Fruit fly (Drosophila melanogaster) whole organism, pupa: ENCODE measurements around the gene mRRF1.

Experiments used
- CG10348 ChIP-seq: fragments of 200-800 bp; sonication (Bioruptor generic); IDR thresholded peaks from 2 replicates; pipeline ENCODE4 v1.3.6; 2022; ENCODE audit warnings: missing biosample characterization, missing genetic modification characterization
- CG12605 ChIP-seq: fragments of 200-800 bp; sonication (Bioruptor generic); IDR thresholded peaks from 2 replicates; pipeline ENCODE4 v1.3.6; 2022; ENCODE audit warnings: missing biosample characterization, missing genetic modification characterization
- CG13204 ChIP-seq: fragments of 200-800 bp; sonication (Bioruptor generic); optimal IDR thresholded peaks from 2 replicates; lab custom pipeline; 2018; ENCODE audit warnings: missing biosample characterization, mild to moderate bottlenecking, missing genetic modification characterization, moderate library complexity
- CG15710 ChIP-seq: fragments of 200-800 bp; sonication (Bioruptor generic); optimal IDR thresholded peaks from 2 replicates; lab custom pipeline; 2018; ENCODE audit warnings: missing biosample characterization, mild to moderate bottlenecking, missing genetic modification characterization, moderate library complexity
- CG32121 ChIP-seq: fragments of 200-800 bp; sonication (Bioruptor generic); IDR thresholded peaks from 2 replicates; pipeline ENCODE4 v1.3.6; 2022; ENCODE audit warnings: missing biosample characterization, missing genetic modification characterization
- CG34367 ChIP-seq: fragments of 200-800 bp; sonication (Bioruptor generic); optimal IDR thresholded peaks from 2 replicates; lab custom pipeline; 2018; ENCODE audit warnings: missing biosample characterization, mild to moderate bottlenecking, missing genetic modification characterization
- CG4496 ChIP-seq: fragments of 200-800 bp; sonication (Bioruptor generic); IDR thresholded peaks from 3 replicates; pipeline ENCODE4 v1.3.6; 2022; ENCODE audit warnings: missing biosample characterization, missing genetic modification characterization
- CG8301 ChIP-seq: fragments of 200-800 bp; sonication (Bioruptor generic); optimal IDR thresholded peaks from 2 replicates; lab custom pipeline; 2018; ENCODE audit warnings: missing biosample characterization, mild to moderate bottlenecking, missing genetic modification characterization
- EcR ChIP-seq: fragments of 200-800 bp; sonication (Bioruptor generic); optimal IDR thresholded peaks from 3 replicates; lab custom pipeline; 2019; ENCODE audit warnings: missing biosample characterization, missing genetic modification characterization, mild to moderate bottlenecking, moderate library complexity, missing genetic modification reagents
- Ets98B ChIP-seq: fragments of 200-800 bp; sonication (Bioruptor generic); IDR thresholded peaks from 2 replicates; pipeline ENCODE4 v1.3.6; 2022; ENCODE audit warnings: missing biosample characterization, missing genetic modification characterization
- Pif1A ChIP-seq: fragments of 200-800 bp; sonication (Bioruptor generic); optimal IDR thresholded peaks from 3 replicates; lab custom pipeline; 2016; ENCODE audit warnings: missing biosample characterization, missing genetic modification characterization
- Pif1B ChIP-seq: fragments of 200-800 bp; sonication (Bioruptor generic); optimal IDR thresholded peaks from 3 replicates; lab custom pipeline; 2016; ENCODE audit warnings: missing biosample characterization, missing genetic modification characterization
- Snoo ChIP-seq: fragments of 200-800 bp; sonication (Bioruptor generic); optimal IDR thresholded peaks from 3 replicates; lab custom pipeline; 2017; ENCODE audit warnings: missing biosample characterization, mild to moderate bottlenecking, missing genetic modification characterization, inconsistent platforms
- rn ChIP-seq: fragments of 200-800 bp; sonication (Bioruptor generic); IDR thresholded peaks from 2 replicates; pipeline ENCODE4 v1.3.6; 2022; ENCODE audit warnings: missing biosample characterization, missing genetic modification characterization

- no peak for TF ChIP-seq CG12605
- TF ChIP-seq Pif1B (GFP tag; lab: Kevin White, UChicago), result peak; percentile 21
- no peak for TF ChIP-seq Pif1A (GFP tag; lab: Kevin White, UChicago)
- no peak for TF ChIP-seq CG10348 (GFP tag; lab: Robert Waterston, UW)
- no peak for TF ChIP-seq rn (GFP tag; lab: Robert Waterston, UW)
- TF ChIP-seq CG13204, result no peak
- no peak for TF ChIP-seq CG4496 (GFP tag; lab: Robert Waterston, UW)
- no peak for TF ChIP-seq Snoo
- peak; percentile 23 for TF ChIP-seq EcR
- TF ChIP-seq CG34367 (tag; lab: Kevin White, UChicago), result no peak
- no peak for TF ChIP-seq CG15710 (tag; lab: Kevin White, UChicago)
- no peak for TF ChIP-seq CG8301 (tag; lab: Kevin White, UChicago)
- TF ChIP-seq CG32121 (GFP tag; lab: Robert Waterston, UW), result no peak
- TF ChIP-seq Ets98B (GFP tag; lab: Robert Waterston, UW), result peak; percentile 22; the same call in 1 of the 2 replicates
These were observed 37.4 kb downstream of the mRRF1 start for dm6 chr3L:9401354-9402156.
